Fruit fly (Drosophila melanogaster) whole organism: Measurements from ENCODE around the gene CG42340.

ENCODE experiments used
- CG8478 ChIP-seq: fragments of >200 bp; optimal IDR thresholded peaks from 2 replicates; lab custom pipeline; 2018; ENCODE audit warnings: inconsistent platforms
- Dll ChIP-seq: fragments of >200 bp; optimal IDR thresholded peaks from 2 replicates; lab custom pipeline; 2017
- psq ChIP-seq: fragments of >200 bp; optimal IDR thresholded peaks from 2 replicates; lab custom pipeline; 2017
- usp ChIP-seq: fragments of >200 bp; optimal IDR thresholded peaks from 2 replicates; lab custom pipeline; 2017; ENCODE audit warnings: missing biosample characterization, missing genetic modification characterization, mixed read lengths

DNA sequence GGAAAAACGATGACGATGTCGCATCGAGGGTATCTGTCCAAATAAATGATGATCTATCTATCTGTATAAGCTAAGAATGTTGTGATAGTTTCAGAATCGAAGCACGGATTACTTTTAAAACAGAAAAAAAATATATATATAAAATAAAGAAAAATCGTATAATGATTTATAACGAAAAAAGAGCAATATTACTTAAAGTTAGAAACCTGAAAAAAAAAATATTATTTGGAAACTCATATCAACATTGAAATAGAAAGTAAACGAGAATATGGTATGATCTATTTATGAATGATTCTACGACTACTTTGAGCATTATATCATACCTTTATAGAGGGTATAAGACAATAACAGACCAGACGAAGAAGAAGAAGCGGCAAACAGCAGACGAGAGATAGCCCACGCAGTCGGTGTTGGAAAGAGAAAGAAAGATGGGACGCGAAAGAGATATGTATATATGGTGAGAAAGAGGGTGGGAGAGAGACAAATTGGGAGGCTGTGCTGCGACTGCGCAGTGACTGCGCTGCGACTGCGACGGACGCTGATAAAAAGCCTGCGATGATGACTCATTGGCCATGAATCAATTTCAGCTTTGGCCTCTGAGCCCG lies 19.5 kb upstream of the CG42340 start:
- no peak for TF ChIP-seq psq
- no peak for TF ChIP-seq Dll (lab: Kevin White, UChicago)
- TF ChIP-seq usp (GFP tag; lab: Kevin White, UChicago): no peak
- no peak for TF ChIP-seq CG8478 (lab: Kevin White, UChicago)
